Worm (Caenorhabditis elegans): ENCODE results near the gene C27D9.1.

The C27D9.1 gene

ce11 chrII:4739984-4740462 is 13.2 kb upstream of the C27D9.1 start, which contains the start of gene eas-1 (continued):
- peak; percentile 92 to 96 (median 95) for TF ChIP-seq dpl-1 (GFP tag; optimal IDR thresholded peaks at IDR 0.05)
- TF ChIP-seq egl-13 (tag; optimal IDR thresholded peaks at IDR 0.05): peak; percentile 84
- peak; percentile 26 for TF ChIP-seq nhr-237 (tag; optimal IDR thresholded peaks at IDR 0.05)
- peak; percentile 86 for TF ChIP-seq dsc-1 (tag; optimal IDR thresholded peaks at IDR 0.05)
- no peak for TF ChIP-seq alr-1 (tag; optimal IDR thresholded peaks at IDR 0.05; ENCODE audit: borderline replicate concordance)
- TF ChIP-seq sup-37 (GFP tag; optimal IDR thresholded peaks at IDR 0.05): no peak
- peak; percentile 73 for TF ChIP-seq blmp-1 (tag; optimal IDR thresholded peaks at IDR 0.05)
- TF ChIP-seq lin-39 (tag; optimal IDR thresholded peaks at IDR 0.05): peak; percentile 35
- TF ChIP-seq efl-3 (GFP tag; optimal IDR thresholded peaks at IDR 0.05): peak; percentile 29
- TF ChIP-seq isw-1 (GFP tag; IDR thresholded peaks at IDR 0.05): peak; percentile 81
- TF ChIP-seq lsy-2 (tag; optimal IDR thresholded peaks at IDR 0.05): peak; percentile 82 to 87
- TF ChIP-seq nhr-71 (tag; optimal IDR thresholded peaks at IDR 0.05): peak; percentile 91

DNA sequence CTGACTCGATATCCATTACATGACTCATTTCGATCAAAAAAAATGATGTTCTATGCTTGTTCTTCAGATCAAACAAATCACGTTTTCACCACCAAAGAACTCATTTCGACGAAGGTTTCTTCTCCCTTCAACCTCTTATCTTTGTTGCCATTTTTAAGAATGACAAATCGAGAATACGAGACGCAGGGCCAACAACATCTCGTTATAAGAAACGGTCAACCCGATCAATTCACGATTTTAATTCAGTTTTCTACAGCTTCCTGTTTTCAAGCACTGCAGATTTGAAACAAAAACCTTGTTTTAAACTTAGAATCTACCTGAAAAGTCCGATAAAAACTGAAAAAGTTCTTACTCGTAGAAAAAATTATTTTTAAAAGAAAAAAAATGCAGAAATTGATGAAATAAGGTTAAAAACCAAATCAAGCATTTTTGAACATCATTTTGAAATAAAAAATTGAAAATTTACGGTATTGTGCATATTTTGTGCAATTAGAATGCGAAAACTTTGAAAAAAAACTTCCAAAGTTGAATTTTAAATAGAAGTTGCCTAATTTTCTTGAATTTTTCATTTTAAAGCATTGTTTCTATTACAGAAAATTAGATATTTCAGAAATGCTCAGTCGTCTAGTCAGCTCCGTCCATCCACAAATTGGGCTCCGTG is 11.6 kb upstream of the C27D9.1 start, which contains the start of gene acs-11:
acs-11 (plus strand) TSS at position 611 of the 661 bp plus-strand sequence.
- TF ChIP-seq lin-39 (tag; optimal IDR thresholded peaks at IDR 0.05) (no peak), hlh-4 (tag; optimal IDR thresholded peaks at IDR 0.05) (no peak), unc-98 (GFP tag; IDR thresholded peaks at IDR 0.05) (no peak), alr-1 (tag; optimal IDR thresholded peaks at IDR 0.05; ENCODE audit: borderline replicate concordance) (no peak), zip-4 (GFP tag; optimal IDR thresholded peaks at IDR 0.05) (no peak), lir-3 (tag; optimal IDR thresholded peaks at IDR 0.05; ENCODE audit: poor library complexity) (no peak), unc-30 (tag; optimal IDR thresholded peaks at IDR 0.05) (no peak), ets-5 (GFP tag; IDR thresholded peaks at IDR 0.05) (no peak), nhr-11 (tag; optimal IDR thresholded peaks at IDR 0.05) (no peak), lin-15B (tag; optimal IDR thresholded peaks at IDR 0.05) (no peak), nhr-71 (tag; optimal IDR thresholded peaks at IDR 0.05) (peak; percentile 25), nhr-19 (GFP tag; conservative IDR thresholded peaks at IDR 0.05) (no peak), fkh-8 (tag; optimal IDR thresholded peaks at IDR 0.05) (no peak), ceh-63 (GFP tag; optimal IDR thresholded peaks at IDR 0.05) (no peak), nhr-28 (tag; optimal IDR thresholded peaks at IDR 0.05) (no peak), elt-3 (tag; optimal IDR thresholded peaks at IDR 0.05) (no peak), ztf-11 (tag; optimal IDR thresholded peaks at IDR 0.05) (no peak), ztf-4 (tag; optimal IDR thresholded peaks at IDR 0.05) (no peak), vab-15 (tag; optimal IDR thresholded peaks at IDR 0.05) (no peak), C04F5.9 (tag; optimal IDR thresholded peaks at IDR 0.05) (no peak), nhr-76 (tag; optimal IDR thresholded peaks at IDR 0.05) (no peak), pag-3 (tag; optimal IDR thresholded peaks at IDR 0.05; ENCODE audit: borderline replicate concordance, insufficient read depth) (no peak), jun-1 (tag; optimal IDR thresholded peaks at IDR 0.05) (no peak), ceh-90 (tag; optimal IDR thresholded peaks at IDR 0.05) (no peak), nhr-20 (tag; optimal IDR thresholded peaks at IDR 0.05) (peak; percentile 11), nhr-12 (tag; optimal IDR thresholded peaks at IDR 0.05) (no peak), lsy-2 (tag; optimal IDR thresholded peaks at IDR 0.05) (no peak), ceh-88 (GFP tag; IDR thresholded peaks at IDR 0.05) (no peak), fkh-10 (GFP tag; optimal IDR thresholded peaks at IDR 0.05) (no peak), nhr-237 (tag; optimal IDR thresholded peaks at IDR 0.05) (no peak), pax-3 (tag; optimal IDR thresholded peaks at IDR 0.05) (no peak), swsn-7 (tag; optimal IDR thresholded peaks at IDR 0.05) (no peak), rnt-1 (tag; optimal IDR thresholded peaks at IDR 0.05) (no peak), mdl-1 (tag; optimal IDR thresholded peaks at IDR 0.05) (peak in 1 of 2 experiments; percentile 5), zag-1 (tag; optimal IDR thresholded peaks at IDR 0.05) (no peak), dsc-1 (tag; optimal IDR thresholded peaks at IDR 0.05) (no peak), C16A3.4 (tag; optimal IDR thresholded peaks at IDR 0.05) (no peak), sox-4 (tag; optimal IDR thresholded peaks at IDR 0.05) (no peak), nhr-90 (tag; optimal IDR thresholded peaks at IDR 0.05; ENCODE audit: poor library complexity) (peak; percentile 14), elt-2 (tag; optimal IDR thresholded peaks at IDR 0.05) (peak; percentile 22), nhr-84 (tag; optimal IDR thresholded peaks at IDR 0.05) (no peak), hpl-2 (GFP tag; optimal IDR thresholded peaks at IDR 0.05) (no peak)
